Worm (Caenorhabditis elegans) whole organism, late embryonic: ENCODE data around the gene fbxb-105.

Source experiments
- K09A11.1 ChIP-seq: sonication (generic microtip); optimal IDR thresholded peaks from 2 replicates; lab custom pipeline; 2017; ENCODE audit warnings: antibody characterized with exemption, mild to moderate bottlenecking, missing genetic modification characterization, missing compliant biosample characterization; ENCODE audit not compliant: insufficient read depth
- Y22D7AL.16 ChIP-seq: sonication (generic microtip); optimal IDR thresholded peaks from 2 replicates; lab custom pipeline; 2016; ENCODE audit warnings: missing genetic modification characterization, missing compliant biosample characterization
- ceh-2 ChIP-seq: sonication (generic microtip); optimal IDR thresholded peaks from 2 replicates; lab custom pipeline; 2016; ENCODE audit warnings: missing genotype, missing genetic modification characterization, missing compliant biosample characterization
- ceh-48 ChIP-seq: sonication (generic microtip); optimal IDR thresholded peaks from 2 replicates; lab custom pipeline; 2016; ENCODE audit warnings: missing genetic modification characterization, inconsistent platforms, missing compliant biosample characterization
- ets-4 ChIP-seq: sonication (generic microtip); optimal IDR thresholded peaks from 2 replicates; lab custom pipeline; 2016; ENCODE audit warnings: missing genetic modification characterization, missing compliant biosample characterization
- nhr-11 ChIP-seq: fragments of 150-350 bp; optimal IDR thresholded peaks from 2 replicates; lab custom pipeline; 2014; ENCODE audit warnings: missing biosample characterization, missing genetic modification characterization
- pag-3 ChIP-seq: sonication (generic microtip); optimal IDR thresholded peaks from 2 replicates; lab custom pipeline; 2016; ENCODE audit warnings: missing compliant biosample characterization, missing genetic modification characterization, borderline replicate concordance
- pax-1 ChIP-seq: fragments of 150-350 bp; optimal IDR thresholded peaks from 2 replicates; lab custom pipeline; 2014; ENCODE audit warnings: missing biosample characterization, missing genetic modification characterization
- sox-4 ChIP-seq: sonication (generic microtip); optimal IDR thresholded peaks from 2 replicates; lab custom pipeline; 2017; ENCODE audit warnings: mild to moderate bottlenecking, missing genetic modification characterization, inconsistent platforms, missing compliant biosample characterization

DNA sequence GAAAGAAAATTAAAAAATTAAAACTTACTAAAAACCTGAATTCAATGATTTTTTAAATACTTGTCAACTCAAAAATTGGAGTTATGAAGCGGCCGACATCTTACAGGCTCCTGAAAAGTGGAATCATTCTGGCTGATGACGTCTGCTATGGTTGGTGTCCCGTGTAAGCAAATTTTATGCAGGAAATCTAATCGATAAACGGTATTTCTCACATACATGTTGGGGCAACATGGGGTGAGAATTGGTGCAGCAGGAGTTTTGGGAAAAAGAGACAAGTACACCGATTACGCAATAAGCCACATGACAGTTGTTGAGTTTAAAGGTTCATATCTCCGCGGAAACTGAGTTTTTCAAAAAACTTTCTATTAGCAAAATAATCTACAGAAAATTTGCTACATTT lies 44.8 kb upstream of the fbxb-105 start, which contains the start of gene K12H6.2:
- TF ChIP-seq Y22D7AL.16 (tag; lab: Kevin White, UChicago) (no peak), pax-1 (tag; lab: Kevin White, UChicago) (no peak), ceh-2 (tag; lab: Kevin White, UChicago) (no peak), K09A11.1 (tag; lab: Kevin White, UChicago) (no peak), nhr-11 (no peak), sox-4 (tag; lab: Kevin White, UChicago) (no peak), ceh-48 (tag; lab: Kevin White, UChicago) (no peak), ets-4 (tag; lab: Kevin White, UChicago) (no peak), pag-3 (tag; lab: Kevin White, UChicago) (no peak)
